Fruit fly (Drosophila melanogaster): Measurements from ENCODE around the gene wg.

DNA sequence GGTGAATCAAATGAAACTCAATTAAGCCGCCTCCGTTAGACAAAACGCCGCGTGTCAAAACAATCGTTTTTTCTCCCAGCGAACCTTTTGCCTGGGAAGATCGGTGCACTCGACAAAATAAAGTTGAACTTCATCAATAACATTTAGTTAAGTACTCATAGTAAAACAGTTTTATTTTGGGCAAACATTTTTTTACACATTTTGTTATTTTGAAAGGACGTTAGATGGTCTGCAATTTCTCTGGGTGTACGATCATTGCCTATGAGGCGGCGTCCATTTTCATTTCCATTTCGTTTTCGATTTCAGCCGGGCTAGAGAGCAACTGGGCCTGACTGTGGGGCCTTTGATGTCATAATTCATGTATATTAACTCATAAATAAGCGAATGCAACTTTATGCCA, 19.4 kb downstream of the wg start:
- no peak for TF ChIP-seq Dll (optimal IDR thresholded peaks at IDR 0.05)
- TF ChIP-seq EcR (GFP tag; optimal IDR thresholded peaks at IDR 0.05) = no peak
- TF ChIP-seq CG8478 (optimal IDR thresholded peaks at IDR 0.05) = no peak
